Worm (Caenorhabditis elegans) whole organism, young adult: ENCODE measurements around the gene Y116F11A.6.

ENCODE experiments used
- B0261.1 ChIP-seq: sonication (generic microtip); optimal IDR thresholded peaks from 2 replicates; lab custom pipeline; 2016; ENCODE audit warnings: mild to moderate bottlenecking, missing genetic modification characterization, moderate library complexity, missing compliant biosample characterization
- C17E4.6 ChIP-seq: fragments of 200-800 bp; sonication (Bioruptor generic); IDR thresholded peaks from 2 replicates; pipeline ENCODE4 v1.3.6; 2022; ENCODE audit warnings: missing genetic modification reagents, missing genetic modification characterization, missing compliant biosample characterization
- F33H1.4 ChIP-seq: fragments of 200-800 bp; sonication (Bioruptor generic); IDR thresholded peaks from 2 replicates; pipeline ENCODE4 v1.3.6; 2022; ENCODE audit warnings: missing genetic modification reagents, missing genetic modification characterization, missing compliant biosample characterization
- F37B4.10 ChIP-seq: fragments of 200-800 bp; sonication (Bioruptor generic); IDR thresholded peaks from 2 replicates; pipeline ENCODE4 v1.3.6; 2022; ENCODE audit warnings: missing genetic modification characterization, missing compliant biosample characterization
- F49E8.2 ChIP-seq: sonication (generic microtip); optimal IDR thresholded peaks from 3 replicates; lab custom pipeline; 2017; ENCODE audit warnings: missing genetic modification characterization, mild to moderate bottlenecking, missing compliant biosample characterization, antibody characterized with exemption, moderate library complexity; ENCODE audit not compliant: insufficient read depth
- F55B11.4 ChIP-seq: sonication (generic microtip); optimal IDR thresholded peaks from 2 replicates; lab custom pipeline; 2016; ENCODE audit warnings: missing compliant biosample characterization, missing genetic modification characterization, borderline replicate concordance; ENCODE audit not compliant: insufficient read depth
- T07F8.4 ChIP-seq: sonication (generic microtip); optimal IDR thresholded peaks from 2 replicates; lab custom pipeline; 2016; ENCODE audit warnings: mild to moderate bottlenecking, missing genetic modification characterization, moderate library complexity, missing compliant biosample characterization
- T26A5.8 ChIP-seq: sonication (generic microtip); optimal IDR thresholded peaks from 2 replicates; lab custom pipeline; 2016; ENCODE audit warnings: missing genetic modification characterization, missing compliant biosample characterization
- Y56A3A.18 ChIP-seq: fragments of 200-800 bp; sonication (Bioruptor generic); IDR thresholded peaks from 2 replicates; pipeline ENCODE4 v1.3.6; 2022; ENCODE audit warnings: missing genetic modification reagents, missing genetic modification characterization, missing compliant biosample characterization
- Y67H2A.10 ChIP-seq: fragments of 200-800 bp; sonication (Bioruptor generic); conservative IDR thresholded peaks from 2 replicates; pipeline ENCODE4 v1.3.6; 2022; ENCODE audit warnings: missing genetic modification reagents, missing genetic modification characterization, missing compliant biosample characterization
- Y79H2A.3 ChIP-seq: fragments of 200-800 bp; sonication (Bioruptor generic); conservative IDR thresholded peaks from 2 replicates; pipeline ENCODE4 v1.3.6; 2022; ENCODE audit warnings: missing genetic modification reagents, missing genetic modification characterization, missing compliant biosample characterization
- aptf-3 ChIP-seq: fragments of 200-800 bp; sonication (Bioruptor generic); IDR thresholded peaks from 2 replicates; pipeline ENCODE4 v1.3.6; 2022; ENCODE audit warnings: missing genetic modification characterization, missing compliant biosample characterization
- atf-7 ChIP-seq: sonication (generic microtip); optimal IDR thresholded peaks from 2 replicates; lab custom pipeline; 2017; ENCODE audit warnings: mild to moderate bottlenecking, missing genetic modification characterization, missing compliant biosample characterization
- athp-1 ChIP-seq: sonication (generic microtip); optimal IDR thresholded peaks from 2 replicates; lab custom pipeline; 2017; ENCODE audit warnings: mild to moderate bottlenecking, missing genetic modification characterization, missing compliant biosample characterization
- bed-1 ChIP-seq: fragments of 200-800 bp; sonication (Bioruptor generic); IDR thresholded peaks from 2 replicates; pipeline ENCODE4 v1.3.6; 2022; ENCODE audit warnings: missing genetic modification reagents, missing genetic modification characterization, missing compliant biosample characterization
- bed-2 ChIP-seq: fragments of 200-800 bp; sonication (Bioruptor generic); IDR thresholded peaks from 2 replicates; pipeline ENCODE4 v1.3.6; 2022; ENCODE audit warnings: missing genetic modification reagents, missing genetic modification characterization, missing compliant biosample characterization
- die-1 ChIP-seq: sonication (generic microtip); optimal IDR thresholded peaks from 2 replicates; lab custom pipeline; 2016; ENCODE audit warnings: missing genotype, mild to moderate bottlenecking, missing genetic modification characterization, missing compliant biosample characterization
- dpff-1 ChIP-seq: sonication (generic microtip); optimal IDR thresholded peaks from 2 replicates; lab custom pipeline; 2017; ENCODE audit warnings: mild to moderate bottlenecking, missing genetic modification characterization, missing compliant biosample characterization
- egl-18 ChIP-seq: fragments of 200-800 bp; sonication (Bioruptor generic); IDR thresholded peaks from 2 replicates; pipeline ENCODE4 v1.3.6; 2022; ENCODE audit warnings: missing genetic modification reagents, missing genetic modification characterization, missing compliant biosample characterization
- egrh-3 ChIP-seq: fragments of 200-800 bp; sonication (Bioruptor generic); IDR thresholded peaks from 2 replicates; pipeline ENCODE4 v1.3.6; 2022; ENCODE audit warnings: missing genetic modification reagents, missing genetic modification characterization, missing compliant biosample characterization
- ekl-4 ChIP-seq: fragments of 200-800 bp; sonication (Bioruptor generic); IDR thresholded peaks from 2 replicates; pipeline ENCODE4 v1.3.6; 2022; ENCODE audit warnings: missing genetic modification reagents, missing genetic modification characterization, missing compliant biosample characterization
- gei-17 ChIP-seq: fragments of 200-800 bp; sonication (Bioruptor generic); optimal IDR thresholded peaks from 2 replicates; lab custom pipeline; 2018; ENCODE audit warnings: mild to moderate bottlenecking, missing genetic modification characterization, missing compliant biosample characterization
- hmg-20 ChIP-seq: fragments of 200-800 bp; sonication (Bioruptor generic); IDR thresholded peaks from 2 replicates; pipeline ENCODE4 v1.3.6; 2022; ENCODE audit warnings: missing genetic modification reagents, missing genetic modification characterization, missing compliant biosample characterization
- lin-54 ChIP-seq: fragments of 200-800 bp; sonication (Bioruptor generic); optimal IDR thresholded peaks from 2 replicates; lab custom pipeline; 2018; ENCODE audit warnings: mild to moderate bottlenecking, missing genetic modification characterization, missing compliant biosample characterization
- lsl-1 ChIP-seq: fragments of 200-800 bp; sonication (Bioruptor generic); optimal IDR thresholded peaks from 2 replicates; lab custom pipeline; 2018; ENCODE audit warnings: mild to moderate bottlenecking, missing genetic modification characterization, moderate library complexity, missing compliant biosample characterization
- madf-10 ChIP-seq: sonication (generic microtip); optimal IDR thresholded peaks from 2 replicates; lab custom pipeline; 2016; ENCODE audit warnings: mild to moderate bottlenecking, missing genetic modification characterization, missing compliant biosample characterization
- madf-3 ChIP-seq: fragments of 200-800 bp; sonication (Bioruptor generic); IDR thresholded peaks from 2 replicates; pipeline ENCODE4 v1.3.6; 2022; ENCODE audit warnings: missing genetic modification reagents, missing genetic modification characterization, missing compliant biosample characterization
- mel-28 ChIP-seq: sonication (generic microtip); optimal IDR thresholded peaks from 2 replicates; lab custom pipeline; 2016; ENCODE audit warnings: borderline replicate concordance, mild to moderate bottlenecking, missing genetic modification characterization, missing compliant biosample characterization
- mes-4 ChIP-seq: sonication (generic microtip); optimal IDR thresholded peaks from 2 replicates; lab custom pipeline; 2016; ENCODE audit warnings: missing genotype, missing genetic modification characterization, missing compliant biosample characterization
- sea-2 ChIP-seq: fragments of 200-800 bp; sonication (Bioruptor generic); IDR thresholded peaks from 2 replicates; pipeline ENCODE4 v1.3.6; 2022; ENCODE audit warnings: missing genetic modification characterization, missing compliant biosample characterization
- snpc-4 ChIP-seq, 5 experiments: fragments of 150-350 bp in 1 of 5; sonication (generic microtip) in 4 of 5; optimal IDR thresholded peaks; 2 replicates each; lab custom pipeline; 2014 to 2018; ENCODE audit warnings: missing genetic modification characterization in 5 of 5, missing biosample characterization in 3 of 5, antibody characterized with exemption in 2 of 5, mild to moderate bottlenecking in 2 of 5, missing compliant biosample characterization in 2 of 5, missing genotype in 2 of 5, moderate library complexity in 2 of 5, missing genetic modification reagents in 1 of 5
- unc-62 ChIP-seq: fragments of 150-350 bp; optimal IDR thresholded peaks from 2 replicates; lab custom pipeline; 2014; ENCODE audit warnings: missing biosample characterization, missing genetic modification reagents, missing genetic modification characterization
- zfh-2 ChIP-seq: fragments of 200-800 bp; sonication (Bioruptor generic); conservative IDR thresholded peaks from 2 replicates; pipeline ENCODE4 v1.3.6; 2022; ENCODE audit warnings: missing genetic modification reagents, missing genetic modification characterization, missing compliant biosample characterization
- ztf-28 ChIP-seq: fragments of 200-800 bp; sonication (Bioruptor generic); IDR thresholded peaks from 2 replicates; pipeline ENCODE4 v1.3.6; 2022; ENCODE audit warnings: missing genetic modification reagents, missing genetic modification characterization, missing compliant biosample characterization
- ztf-6 ChIP-seq: fragments of 200-800 bp; sonication (Bioruptor generic); IDR thresholded peaks from 2 replicates; pipeline ENCODE4 v1.3.6; 2022; ENCODE audit warnings: missing genetic modification reagents, missing genetic modification characterization, missing compliant biosample characterization

Y116F11A.6 gene

DNA sequence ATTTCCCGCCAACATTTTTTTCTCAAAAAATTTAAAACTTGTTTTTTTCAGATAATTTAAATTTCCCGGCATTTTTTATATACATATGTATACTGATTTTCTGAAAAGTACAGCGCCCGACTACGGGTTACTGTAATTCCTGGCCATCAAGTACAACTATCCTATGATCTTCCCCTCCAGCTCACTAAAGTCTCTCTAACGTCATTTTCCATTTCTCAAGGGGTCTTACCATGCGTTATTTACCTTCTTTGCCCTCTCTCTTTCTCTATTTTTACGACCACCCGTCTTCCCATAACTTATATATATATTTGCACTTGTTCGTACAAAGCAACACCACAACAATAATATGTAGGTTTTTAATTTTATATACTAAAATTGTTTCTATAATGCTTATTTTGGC lies 36.9 kb downstream of the Y116F11A.6 start, which contains the start of gene W04E12.9:
W04E12.9 (plus strand) TSS at position 301 of the 400 bp plus-strand sequence.
- TF ChIP-seq F49E8.2 (tag; lab: Kevin White, UChicago) (no peak), Y56A3A.18 (GFP tag; lab: Robert Waterston, UW) (no peak), madf-10 (tag; lab: Kevin White, UChicago) (no peak), dpff-1 (tag; lab: Kevin White, UChicago) (no peak), C17E4.6 (GFP tag; lab: Robert Waterston, UW) (no peak), bed-1 (GFP tag; lab: Robert Waterston, UW) (no peak), F33H1.4 (GFP tag; lab: Robert Waterston, UW) (no peak), Y79H2A.3 (GFP tag; lab: Robert Waterston, UW) (no peak), egl-18 (no peak), bed-2 (GFP tag; lab: Robert Waterston, UW) (no peak), sea-2 (no peak), atf-7 (tag; lab: Kevin White, UChicago) (no peak), ztf-6 (GFP tag; lab: Robert Waterston, UW) (no peak), unc-62 (GFP tag; lab: Kevin White, UChicago) (no peak), B0261.1 (tag; lab: Kevin White, UChicago) (no peak)

DNA sequence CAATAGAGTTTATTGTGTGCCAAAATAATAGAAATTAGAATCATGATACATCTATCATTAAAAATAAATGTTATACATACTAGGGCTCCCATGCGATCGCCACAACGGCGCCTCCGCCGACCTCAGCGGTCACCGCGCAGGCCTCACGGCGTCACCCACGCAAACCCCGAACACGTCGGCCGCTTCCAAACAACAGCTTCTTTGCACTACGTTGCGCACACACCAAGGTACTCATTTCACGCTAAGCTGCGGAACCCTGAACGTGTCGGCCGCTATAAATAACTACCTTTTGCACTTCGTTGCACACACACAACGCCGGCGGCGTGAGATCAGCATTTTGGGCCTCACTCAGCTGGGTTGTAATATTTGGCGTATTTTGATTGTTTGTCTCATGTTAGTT lies 39.9 kb downstream of the Y116F11A.6 start:
- TF ChIP-seq egrh-3 (peak; percentile 11; the same call in 1 of the 2 replicates), T07F8.4 (no peak), lsl-1 (GFP tag; lab: Kevin White, UChicago) (no peak), ztf-28 (0 out of 2 replicates have a peak, but pooled peaks have one; percentile 24), snpc-4 (GFP tag; optimal IDR thresholded peaks at IDR 0.05; lab: Kevin White, UChicago) (no peak), snpc-4 (tag; optimal IDR thresholded peaks at IDR 0.05; lab: Kevin White, UChicago) (peak in 2 of 4 experiments; percentile 53 to 68), F37B4.10 (GFP tag; lab: Robert Waterston, UW) (0 out of 2 replicates have a peak, but pooled peaks have one; percentile 84), madf-3 (0 out of 2 replicates have a peak, but pooled peaks have one; percentile 33), gei-17 (no peak), zfh-2 (GFP tag; lab: Robert Waterston, UW) (peak; percentile 73)

DNA sequence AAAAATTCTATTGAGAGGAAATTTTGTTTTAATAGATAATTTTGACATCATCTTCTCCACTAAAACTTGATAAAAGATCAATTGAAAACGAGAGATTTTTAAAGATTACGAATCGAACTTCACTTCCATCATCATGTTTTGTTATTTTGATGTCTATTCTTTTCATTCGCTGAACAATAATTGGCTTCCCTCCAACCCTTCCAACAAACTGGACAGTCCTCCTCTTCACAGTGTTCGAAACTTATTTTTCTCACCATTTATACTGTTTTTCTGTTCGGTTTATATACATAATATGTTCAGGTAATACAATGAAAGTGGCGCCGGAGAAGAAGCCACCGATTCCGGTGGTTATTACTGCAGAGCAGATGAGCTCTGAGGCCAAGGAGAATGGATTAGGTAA lies 41.4 kb downstream of the Y116F11A.6 start, which contains the start of gene M162.5:
M162.5 (plus strand) TSS at position 301 of the 400 bp plus-strand sequence.
- TF ChIP-seq die-1 (tag; lab: Kevin White, UChicago) (no peak), T26A5.8 (no peak), zfh-2 (GFP tag; lab: Robert Waterston, UW) (no peak), lin-54 (GFP tag; lab: Kevin White, UChicago) (no peak), bed-2 (GFP tag; lab: Robert Waterston, UW) (no peak), mel-28 (no peak), mes-4 (no peak), ekl-4 (GFP tag; lab: Robert Waterston, UW) (no peak), Y67H2A.10 (GFP tag; lab: Robert Waterston, UW) (no peak), aptf-3 (GFP tag; lab: Robert Waterston, UW) (no peak), F55B11.4 (tag; lab: Kevin White, UChicago) (no peak), hmg-20 (GFP tag; lab: Robert Waterston, UW) (no peak), egrh-3 (no peak), athp-1 (tag; lab: Kevin White, UChicago) (no peak)
